Worm (Caenorhabditis elegans): ENCODE data around the gene F26F2.5.

Gene F26F2.5

DNA sequence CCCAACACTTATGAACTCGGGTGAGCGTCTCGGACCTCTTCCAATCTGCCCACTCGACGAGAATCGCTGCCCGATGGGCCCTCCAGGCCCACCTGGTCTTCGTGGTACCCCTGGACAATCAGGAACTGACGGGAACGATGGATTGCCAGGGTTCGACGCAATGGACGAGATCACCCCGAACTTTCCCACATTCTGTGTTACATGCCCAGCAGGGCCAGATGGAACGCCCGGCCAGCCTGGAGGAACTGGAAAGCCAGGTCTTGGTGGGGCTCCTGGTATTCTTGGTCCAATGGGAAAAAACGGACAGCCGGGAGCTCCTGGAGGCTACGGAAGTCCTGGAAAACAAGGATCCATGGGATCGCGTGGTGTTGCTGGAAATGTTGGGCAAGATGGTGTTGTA lies 27.2 kb downstream of the F26F2.5 start:
- TF ChIP-seq fos-1 (tag; optimal IDR thresholded peaks at IDR 0.05): no peak

DNA sequence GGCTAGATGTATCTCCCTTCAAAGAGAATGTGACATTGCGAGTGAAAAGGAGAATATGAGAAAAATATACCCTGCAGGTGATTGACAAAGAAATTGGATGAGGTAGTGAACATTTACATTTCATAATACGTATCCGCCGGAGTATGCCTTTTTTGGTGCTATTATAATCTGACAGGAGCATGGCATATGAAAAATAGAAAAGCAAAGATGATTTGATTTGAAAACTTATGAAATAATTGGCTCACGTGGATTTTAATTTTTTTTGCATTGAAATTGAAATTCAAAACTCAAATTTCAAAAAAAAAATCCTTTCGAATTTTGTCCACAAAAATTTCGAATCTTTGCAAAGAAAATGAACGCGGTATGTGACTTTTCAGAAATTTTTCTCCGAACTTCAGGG lies 29.5 kb downstream of the F26F2.5 start, which contains the start of gene ttr-11:
ttr-11 (plus strand) TSS at position 301 of the 400 bp plus-strand sequence.
- no peak for TF ChIP-seq mbf-1 (tag; optimal IDR thresholded peaks at IDR 0.05)

DNA sequence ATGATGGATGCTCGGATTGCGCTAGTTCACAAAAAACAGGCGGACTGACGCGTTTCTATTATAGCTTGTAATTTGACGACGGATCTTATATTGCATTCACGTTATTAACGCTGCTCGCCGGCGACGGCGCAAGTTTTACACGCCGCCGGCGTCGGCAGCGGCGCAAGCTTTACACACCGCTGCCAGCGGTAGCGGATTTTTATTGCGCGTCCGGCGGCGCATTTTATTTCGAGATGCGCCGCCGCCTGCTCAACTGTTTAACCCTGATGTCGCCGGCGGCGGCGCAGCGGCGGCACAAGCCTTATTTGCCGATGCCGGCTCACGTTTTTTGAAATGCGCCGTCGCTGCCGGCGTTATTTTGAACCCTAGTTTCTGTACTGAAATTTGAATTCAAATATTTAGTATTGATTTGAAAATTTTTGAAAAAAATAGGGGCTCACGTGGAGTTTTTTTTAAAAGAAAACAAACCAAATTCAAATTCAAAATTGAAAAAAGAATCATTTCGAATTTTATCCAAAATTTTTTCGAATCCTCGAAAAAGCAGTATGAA lies 31.2 kb downstream of the F26F2.5 start, which contains the start of gene ttr-57:
ttr-57 (plus strand) TSS at position 500 of the 550 bp plus-strand sequence.
- TF ChIP-seq snpc-4 (tag; optimal IDR thresholded peaks at IDR 0.05) (no peak), ztf-1 (GFP tag; conservative IDR thresholded peaks at IDR 0.05) (no peak), nhr-129 (tag; optimal IDR thresholded peaks at IDR 0.05) (no peak), egl-27 (tag; optimal IDR thresholded peaks at IDR 0.05) (no peak), mab-5 (tag; optimal IDR thresholded peaks at IDR 0.05) (no peak), skn-1 (tag; optimal IDR thresholded peaks at IDR 0.05) (no peak), nhr-12 (tag; optimal IDR thresholded peaks at IDR 0.05) (no peak), nhr-6 (tag; optimal IDR thresholded peaks at IDR 0.05) (no peak), lin-11 (tag; optimal IDR thresholded peaks at IDR 0.05) (no peak), sma-9 (GFP tag; optimal IDR thresholded peaks at IDR 0.05) (no peak), sma-9 (tag; optimal IDR thresholded peaks at IDR 0.05) (no peak), Y55F3AM.14 (GFP tag; optimal IDR thresholded peaks at IDR 0.05) (no peak), elt-1 (tag; optimal IDR thresholded peaks at IDR 0.05) (no peak), sma-3 (GFP tag; optimal IDR thresholded peaks at IDR 0.05) (no peak), crh-2 (tag; optimal IDR thresholded peaks at IDR 0.05) (no peak), C34F6.9 (tag; optimal IDR thresholded peaks at IDR 0.05) (no peak), F13H6.1 (tag; optimal IDR thresholded peaks at IDR 0.05) (no peak), mdl-1 (tag; optimal IDR thresholded peaks at IDR 0.05) (no peak), ztf-4 (tag; optimal IDR thresholded peaks at IDR 0.05) (no peak)

DNA sequence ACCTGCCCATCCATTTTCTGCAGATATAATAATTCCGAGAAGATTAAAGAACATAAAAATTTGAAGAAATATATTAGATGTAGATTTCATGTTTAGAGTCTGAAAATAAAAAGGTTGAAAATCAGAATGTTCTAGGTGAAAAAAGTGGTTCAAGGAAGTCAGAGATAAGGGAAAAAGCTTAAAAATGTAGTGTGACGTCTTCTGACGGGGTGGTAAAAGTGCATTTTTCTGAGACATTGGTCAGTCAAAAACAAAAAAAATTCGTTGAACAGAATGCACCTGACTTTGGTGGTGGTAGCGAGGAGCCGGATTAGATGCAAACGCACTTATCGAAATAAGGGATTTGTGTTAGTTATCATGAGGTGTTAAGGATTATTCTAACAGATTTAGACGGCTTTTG lies 33.1 kb downstream of the F26F2.5 start, which contains the start of gene F46B3.23:
F46B3.23 (minus strand) TSS at position 101 of the 400 bp plus-strand sequence.
- TF ChIP-seq ztf-11 (tag; optimal IDR thresholded peaks at IDR 0.05) (no peak), nhr-6 (tag; optimal IDR thresholded peaks at IDR 0.05) (no peak), nhr-11 (tag; optimal IDR thresholded peaks at IDR 0.05) (no peak), aly-2 (tag; optimal IDR thresholded peaks at IDR 0.05) (no peak), zag-1 (tag; optimal IDR thresholded peaks at IDR 0.05) (no peak), nhr-23 (tag; optimal IDR thresholded peaks at IDR 0.05) (no peak), dmd-4 (tag; optimal IDR thresholded peaks at IDR 0.05) (no peak), peb-1 (tag; optimal IDR thresholded peaks at IDR 0.05) (no peak), nhr-10 (tag; optimal IDR thresholded peaks at IDR 0.05) (no peak), blmp-1 (tag; optimal IDR thresholded peaks at IDR 0.05; ENCODE audit: insufficient read depth) (no peak), nhr-12 (tag; optimal IDR thresholded peaks at IDR 0.05) (no peak)

DNA sequence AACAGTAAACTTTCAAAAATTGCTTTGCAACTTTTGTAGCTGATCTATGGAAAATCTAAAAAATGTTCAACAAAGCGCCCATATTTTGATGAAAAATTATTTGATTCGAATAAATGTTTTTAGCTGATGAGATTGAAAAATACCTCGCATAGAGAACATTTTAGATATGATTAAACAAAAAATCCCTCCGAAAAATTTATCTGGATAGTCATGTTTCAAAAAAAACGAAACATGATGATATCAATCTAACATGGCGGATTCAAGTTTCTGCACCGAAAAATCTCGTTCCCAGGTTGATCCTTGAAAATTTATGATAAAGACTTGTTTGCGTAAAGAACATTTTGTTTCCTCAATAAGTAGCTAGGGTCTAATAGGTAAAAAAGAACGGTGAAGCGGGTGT lies 35.2 kb downstream of the F26F2.5 start, which contains the start of gene ttr-12:
ttr-12 (minus strand) TSS at position 101 of the 400 bp plus-strand sequence.
- TF ChIP-seq F13H6.1 (tag; optimal IDR thresholded peaks at IDR 0.05) (no peak), nhr-129 (tag; optimal IDR thresholded peaks at IDR 0.05) (no peak), nhr-10 (tag; optimal IDR thresholded peaks at IDR 0.05) (no peak), peb-1 (tag; optimal IDR thresholded peaks at IDR 0.05) (no peak), dmd-4 (tag; optimal IDR thresholded peaks at IDR 0.05) (no peak), aly-2 (tag; optimal IDR thresholded peaks at IDR 0.05) (no peak), nhr-77 (tag; optimal IDR thresholded peaks at IDR 0.05) (no peak), nhr-237 (tag; optimal IDR thresholded peaks at IDR 0.05) (no peak), mdl-1 (tag; optimal IDR thresholded peaks at IDR 0.05) (no peak)

DNA sequence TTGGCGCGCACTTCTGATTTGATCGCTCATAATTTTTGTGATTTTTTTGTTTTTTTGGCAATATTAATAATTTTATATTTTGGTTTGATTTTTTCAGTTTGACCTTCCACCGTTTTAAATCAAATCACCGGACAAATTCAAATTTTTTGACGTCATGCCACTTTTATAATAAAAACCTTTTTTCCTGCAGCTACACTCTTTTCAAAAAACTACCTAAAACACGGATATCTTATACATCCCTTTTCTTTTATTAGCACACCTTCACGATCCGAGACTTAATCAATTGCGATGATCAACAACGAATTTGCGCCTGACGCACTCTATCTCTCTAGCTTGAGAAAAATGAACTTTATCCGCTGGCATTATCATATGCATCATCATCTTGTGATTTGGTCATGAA lies 36.0 kb downstream of the F26F2.5 start, which contains the start of gene grd-2:
grd-2 (plus strand) TSS at position 301 of the 400 bp plus-strand sequence.
- TF ChIP-seq ztf-1 (GFP tag; conservative IDR thresholded peaks at IDR 0.05) (no peak), nhr-77 (tag; optimal IDR thresholded peaks at IDR 0.05) (no peak), ceh-82 (tag; optimal IDR thresholded peaks at IDR 0.05) (no peak), unc-62 (GFP tag; optimal IDR thresholded peaks at IDR 0.05) (no peak), snpc-4 (tag; optimal IDR thresholded peaks at IDR 0.05) (no peak), dmd-4 (tag; optimal IDR thresholded peaks at IDR 0.05) (no peak), lin-11 (tag; optimal IDR thresholded peaks at IDR 0.05) (no peak), aly-2 (tag; optimal IDR thresholded peaks at IDR 0.05) (no peak), elt-3 (tag; optimal IDR thresholded peaks at IDR 0.05) (no peak), F13H6.1 (tag; optimal IDR thresholded peaks at IDR 0.05) (no peak), mdl-1 (tag; optimal IDR thresholded peaks at IDR 0.05) (no peak), nhr-25 (tag; optimal IDR thresholded peaks at IDR 0.05) (no peak), nhr-11 (tag; optimal IDR thresholded peaks at IDR 0.05) (no peak), sma-3 (GFP tag; optimal IDR thresholded peaks at IDR 0.05) (no peak), lsy-2 (tag; optimal IDR thresholded peaks at IDR 0.05) (no peak), elt-1 (tag; optimal IDR thresholded peaks at IDR 0.05) (no peak), sma-9 (GFP tag; optimal IDR thresholded peaks at IDR 0.05) (no peak), sma-9 (tag; optimal IDR thresholded peaks at IDR 0.05) (no peak), ceh-16 (tag; optimal IDR thresholded peaks at IDR 0.05) (no peak), crh-2 (tag; optimal IDR thresholded peaks at IDR 0.05) (no peak), ZK546.5 (tag; optimal IDR thresholded peaks at IDR 0.05) (no peak)
